Fruit fly (Drosophila melanogaster) whole organism, adult: Measurements from ENCODE around the gene gw.
A peak's percentile ranks its signal among the peaks of the same experiment; 100 is the strongest.

Experiments used
- CG11617 ChIP-seq: fragments of 200-800 bp; sonication (Bioruptor generic); optimal IDR thresholded peaks from 2 replicates; lab custom pipeline; 2017; ENCODE audit warnings: mild to moderate bottlenecking, missing biosample characterization, missing genetic modification reagents, missing genetic modification characterization
- CG12768 ChIP-seq: fragments of 200-800 bp; sonication (Bioruptor generic); optimal IDR thresholded peaks from 2 replicates; lab custom pipeline; 2017; ENCODE audit warnings: missing biosample characterization, missing genetic modification characterization, mild to moderate bottlenecking, moderate library complexity, missing genetic modification reagents
- CG14711 ChIP-seq: fragments of 200-800 bp; sonication (Bioruptor generic); optimal IDR thresholded peaks from 2 replicates; lab custom pipeline; 2018; ENCODE audit warnings: missing biosample characterization, mild to moderate bottlenecking, missing genetic modification characterization, moderate library complexity
- CG1620 ChIP-seq: fragments of 200-800 bp; sonication (Bioruptor generic); optimal IDR thresholded peaks from 2 replicates; lab custom pipeline; 2016; ENCODE audit warnings: missing biosample characterization, missing genetic modification characterization
- CG33017 ChIP-seq: fragments of 200-800 bp; sonication (Bioruptor generic); optimal IDR thresholded peaks from 2 replicates; lab custom pipeline; 2018; ENCODE audit warnings: missing biosample characterization, mild to moderate bottlenecking, missing genetic modification characterization, moderate library complexity
- CG5204 ChIP-seq: fragments of 200-800 bp; sonication (Bioruptor generic); optimal IDR thresholded peaks from 2 replicates; lab custom pipeline; 2016; ENCODE audit warnings: missing biosample characterization, missing genetic modification characterization
- CG7045 ChIP-seq: fragments of 200-800 bp; sonication (Bioruptor generic); optimal IDR thresholded peaks from 2 replicates; lab custom pipeline; 2017; ENCODE audit warnings: missing biosample characterization, mild to moderate bottlenecking, missing genetic modification characterization
- CG7101 ChIP-seq: fragments of 200-800 bp; sonication (Bioruptor generic); optimal IDR thresholded peaks from 2 replicates; lab custom pipeline; 2018; ENCODE audit warnings: missing biosample characterization, mild to moderate bottlenecking, missing genetic modification characterization, moderate library complexity
- Clk ChIP-seq: fragments of 200-800 bp; sonication (Bioruptor generic); optimal IDR thresholded peaks from 2 replicates; lab custom pipeline; 2017; ENCODE audit warnings: missing biosample characterization, missing genetic modification characterization
- Crg-1 ChIP-seq: fragments of 200-800 bp; sonication (Bioruptor generic); optimal IDR thresholded peaks from 2 replicates; lab custom pipeline; 2016; ENCODE audit warnings: missing biosample characterization, missing genetic modification characterization
- Hr96 ChIP-seq: fragments of 200-800 bp; sonication (Bioruptor generic); optimal IDR thresholded peaks from 2 replicates; lab custom pipeline; 2016; ENCODE audit warnings: missing biosample characterization, missing genetic modification characterization
- Mnt ChIP-seq: fragments of 200-800 bp; sonication (Bioruptor generic); optimal IDR thresholded peaks from 2 replicates; lab custom pipeline; 2016; ENCODE audit warnings: missing biosample characterization, mild to moderate bottlenecking, missing genetic modification characterization
- bab1 ChIP-seq: fragments of 200-800 bp; sonication (Bioruptor generic); optimal IDR thresholded peaks from 3 replicates; lab custom pipeline; 2019; ENCODE audit warnings: missing biosample characterization, mild to moderate bottlenecking, missing genetic modification characterization, moderate library complexity
- cic ChIP-seq: fragments of 200-800 bp; sonication (Bioruptor generic); optimal IDR thresholded peaks from 2 replicates; lab custom pipeline; 2017; ENCODE audit warnings: missing biosample characterization, mild to moderate bottlenecking, missing genetic modification characterization, moderate library complexity
- cnc ChIP-seq, 2 experiments: fragments of >200 bp; optimal IDR thresholded peaks; 2 replicates each; lab custom pipeline; 2017
- kay ChIP-seq: fragments of 200-800 bp; sonication (Bioruptor generic); peaks from one replicate; lab custom pipeline; 2016; ENCODE audit warnings: missing biosample characterization, missing genetic modification characterization, borderline replicate concordance
- ovo ChIP-seq: fragments of 200-800 bp; sonication (Bioruptor generic); optimal IDR thresholded peaks from 2 replicates; lab custom pipeline; 2016; ENCODE audit warnings: missing biosample characterization, missing genetic modification characterization
- pad ChIP-seq: fragments of 200-800 bp; sonication (Bioruptor generic); optimal IDR thresholded peaks from 3 replicates; lab custom pipeline; 2017; ENCODE audit warnings: missing biosample characterization, missing genetic modification characterization, mild to moderate bottlenecking, moderate library complexity, missing genetic modification reagents
- tj ChIP-seq: fragments of 200-800 bp; sonication (Bioruptor generic); optimal IDR thresholded peaks from 3 replicates; lab custom pipeline; 2017; ENCODE audit warnings: missing biosample characterization, mild to moderate bottlenecking, missing genetic modification characterization, moderate library complexity
- toe ChIP-seq: fragments of 200-800 bp; sonication (Bioruptor generic); optimal IDR thresholded peaks from 2 replicates; lab custom pipeline; 2016; ENCODE audit warnings: missing biosample characterization, missing genetic modification characterization

Gene gw

DNA sequence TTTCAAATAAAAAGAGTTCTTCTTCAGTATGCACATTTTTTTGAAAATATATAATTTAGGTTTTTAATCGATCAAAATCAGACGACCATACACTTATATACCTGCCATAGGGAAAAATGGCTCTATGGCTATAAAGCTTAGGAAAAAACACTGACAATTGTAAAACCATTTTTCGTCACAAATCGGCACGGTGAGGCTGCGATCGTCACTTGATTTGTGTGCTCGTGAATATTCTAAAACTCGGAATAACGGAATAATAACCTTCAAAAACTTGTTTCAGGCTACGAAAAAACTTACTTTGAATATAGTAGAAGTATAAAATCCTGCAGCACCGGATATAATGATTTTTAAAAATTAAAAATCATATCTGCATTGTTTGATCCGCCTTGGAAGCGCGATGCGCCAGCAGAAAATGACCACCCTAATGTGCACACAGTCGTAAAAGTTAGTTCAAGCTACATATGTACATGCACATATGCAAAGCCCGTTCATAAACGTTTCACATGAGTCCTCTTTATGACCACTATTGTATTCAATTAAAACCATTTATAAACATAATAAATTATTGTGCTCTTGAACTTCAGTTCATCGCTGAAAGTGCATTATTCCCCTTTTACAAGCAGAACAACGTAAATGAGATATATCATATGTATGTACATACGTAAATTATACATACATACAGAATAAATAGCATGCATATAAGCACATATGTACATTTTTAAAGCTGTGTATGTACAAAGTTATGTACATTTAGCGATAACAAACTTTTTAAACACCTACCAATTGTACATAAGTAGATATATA is 34.7 kb upstream of the gw start:
- no peak for TF ChIP-seq ovo (GFP tag; lab: Kevin White, UChicago)
- TF ChIP-seq Clk, result no peak
- no peak for TF ChIP-seq tj (GFP tag; lab: Kevin White, UChicago)
- no peak for TF ChIP-seq CG7045 (GFP tag; lab: Kevin White, UChicago)
- peak; percentile 18 for TF ChIP-seq Crg-1 (GFP tag; lab: Kevin White, UChicago)
- TF ChIP-seq toe, result no peak
- TF ChIP-seq cic (GFP tag; lab: Kevin White, UChicago), result peak; percentile 18
- TF ChIP-seq kay (GFP tag; lab: Kevin White, UChicago), result peak; percentile 99
- TF ChIP-seq cnc (optimal IDR thresholded peaks at IDR 0.05; lab: Kevin White, UChicago), result no peak
- peak; percentile 8 for TF ChIP-seq CG12768 (GFP tag; lab: Kevin White, UChicago)
- TF ChIP-seq CG1620 (GFP tag; lab: Kevin White, UChicago), result no peak
- no peak for TF ChIP-seq pad (GFP tag; lab: Kevin White, UChicago)
- TF ChIP-seq CG11617 (GFP tag; lab: Kevin White, UChicago), result no peak
- no peak for TF ChIP-seq Hr96 (GFP tag; lab: Kevin White, UChicago)
- TF ChIP-seq bab1 (GFP tag; lab: Kevin White, UChicago), result peak; percentile 67
- TF ChIP-seq Mnt (GFP tag; lab: Kevin White, UChicago), result peak; percentile 37
- peak; percentile 37 for TF ChIP-seq CG14711 (tag; lab: Kevin White, UChicago)
- no peak for TF ChIP-seq CG33017 (tag; lab: Kevin White, UChicago)
- TF ChIP-seq CG5204 (GFP tag; lab: Kevin White, UChicago), result peak; percentile 49
- no peak for TF ChIP-seq CG7101

DNA sequence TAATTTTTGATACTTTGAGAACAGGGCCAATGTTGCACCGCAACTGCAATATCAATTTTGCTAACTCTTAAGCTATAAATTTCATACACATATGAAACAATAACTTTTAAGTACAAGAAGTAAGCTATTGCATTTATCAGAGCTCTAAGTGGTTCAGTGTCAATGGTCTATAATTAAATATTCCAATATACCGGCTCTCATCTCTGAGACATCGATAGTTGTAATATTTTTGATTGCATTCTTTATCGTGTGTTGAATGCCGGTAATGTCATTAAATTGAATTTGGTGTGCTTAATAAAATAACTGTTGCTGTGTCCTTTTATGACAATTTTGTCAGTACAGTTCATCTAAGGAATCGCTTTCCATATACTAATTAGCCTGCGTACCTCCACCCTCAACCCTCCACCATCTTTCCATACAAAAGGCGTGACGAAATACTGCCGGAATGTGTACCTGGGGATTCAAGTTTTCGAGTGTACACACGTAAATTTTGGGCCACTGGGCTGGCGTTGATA is 10.6 kb upstream of the gw start, which contains the start of gene CG11360:
Gene CG11360 (plus strand): TSS at position 238 of the 515 bp plus-strand sequence.
- no peak for TF ChIP-seq ovo (GFP tag; lab: Kevin White, UChicago)
- no peak for TF ChIP-seq Crg-1 (GFP tag; lab: Kevin White, UChicago)
- no peak for TF ChIP-seq pad (GFP tag; lab: Kevin White, UChicago)
- no peak for TF ChIP-seq CG7045 (GFP tag; lab: Kevin White, UChicago)
- TF ChIP-seq CG5204 (GFP tag; lab: Kevin White, UChicago), result no peak
- TF ChIP-seq bab1 (GFP tag; lab: Kevin White, UChicago), result no peak
- peak; percentile 33 for TF ChIP-seq CG7101
- TF ChIP-seq CG33017 (tag; lab: Kevin White, UChicago), result no peak

- TF ChIP-seq kay (GFP tag; lab: Kevin White, UChicago) (peak; percentile 63), tj (GFP tag; lab: Kevin White, UChicago) (no peak)
These were observed 3.9 kb upstream of the gw start for dm6 chr4:664277-664676.

DNA sequence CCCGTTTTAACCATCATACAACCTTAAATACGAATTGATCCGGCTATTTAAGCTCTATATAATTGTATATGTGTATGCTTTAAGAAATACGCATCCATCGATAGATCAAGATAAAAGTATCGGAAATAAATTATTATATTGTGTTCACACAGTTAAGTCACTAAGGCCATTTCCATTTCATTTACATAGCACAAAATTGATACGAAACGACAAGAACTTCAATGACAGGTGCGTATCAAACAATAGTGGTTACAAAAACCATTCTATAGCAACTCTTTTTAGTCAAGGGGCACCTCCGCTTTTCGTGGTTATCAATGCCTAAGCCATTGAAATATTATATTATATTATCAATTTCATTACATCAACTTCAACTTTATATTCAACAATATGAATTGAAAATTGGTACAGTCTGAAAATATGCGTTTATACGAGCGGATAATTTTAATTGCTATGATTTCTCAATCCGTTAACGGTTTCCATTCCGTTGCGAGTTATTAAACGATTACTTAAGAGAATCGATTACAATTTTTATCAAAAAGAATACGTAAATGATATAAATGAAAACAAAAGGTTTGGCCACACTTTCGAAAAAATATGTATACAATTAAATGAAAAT is 2.8 kb upstream of the gw start, which contains the start of the genes CG46466 and Slip1:
Gene CG46466 (minus strand): TSS at position 70 of the 616 bp plus-strand sequence.
Gene Slip1 (plus strand): TSS at position 567 of the 616 bp plus-strand sequence.
- peak; percentile 16 for TF ChIP-seq CG11617 (GFP tag; lab: Kevin White, UChicago)
- no peak for TF ChIP-seq Clk
- no peak for TF ChIP-seq ovo (GFP tag; lab: Kevin White, UChicago)
- no peak for TF ChIP-seq cic (GFP tag; lab: Kevin White, UChicago)
- TF ChIP-seq Crg-1 (GFP tag; lab: Kevin White, UChicago), result no peak
- TF ChIP-seq pad (GFP tag; lab: Kevin White, UChicago), result no peak
- no peak for TF ChIP-seq CG7101
- no peak for TF ChIP-seq bab1 (GFP tag; lab: Kevin White, UChicago)
- TF ChIP-seq CG12768 (GFP tag; lab: Kevin White, UChicago), result peak; percentile 16
- TF ChIP-seq CG5204 (GFP tag; lab: Kevin White, UChicago), result peak; percentile 44
- TF ChIP-seq cnc (optimal IDR thresholded peaks at IDR 0.05; lab: Kevin White, UChicago), result no peak
- TF ChIP-seq CG14711 (tag; lab: Kevin White, UChicago), result no peak
- no peak for TF ChIP-seq CG33017 (tag; lab: Kevin White, UChicago)
- TF ChIP-seq toe, result no peak
- peak; percentile 39 for TF ChIP-seq CG1620 (GFP tag; lab: Kevin White, UChicago)
- no peak for TF ChIP-seq Hr96 (GFP tag; lab: Kevin White, UChicago)
- no peak for TF ChIP-seq CG7045 (GFP tag; lab: Kevin White, UChicago)
- no peak for TF ChIP-seq Mnt (GFP tag; lab: Kevin White, UChicago)
- TF ChIP-seq kay (GFP tag; lab: Kevin White, UChicago), result no peak
- no peak for TF ChIP-seq tj (GFP tag; lab: Kevin White, UChicago)

DNA sequence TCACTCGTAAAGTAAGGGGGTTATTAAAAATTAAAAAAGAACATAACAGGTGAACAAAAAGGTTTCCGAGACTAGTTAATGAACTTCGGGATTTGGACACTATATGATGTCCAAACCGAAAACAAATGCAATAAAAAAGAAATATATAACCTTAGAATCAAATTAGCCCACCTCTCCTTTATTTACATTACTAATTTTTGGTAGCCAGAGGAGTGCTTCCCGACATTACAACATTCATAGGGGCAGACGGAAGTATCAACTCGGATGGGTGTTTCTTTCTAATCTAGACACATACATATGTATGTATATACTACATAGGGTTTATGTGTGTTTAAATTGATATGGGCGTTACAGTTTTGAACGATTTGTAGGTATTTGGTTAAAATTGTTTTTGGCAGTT is 1.7 kb upstream of the gw start:
- TF ChIP-seq CG7045 (GFP tag; lab: Kevin White, UChicago), result no peak
- TF ChIP-seq kay (GFP tag; lab: Kevin White, UChicago), result peak; percentile 55
- TF ChIP-seq CG1620 (GFP tag; lab: Kevin White, UChicago), result no peak
- TF ChIP-seq cic (GFP tag; lab: Kevin White, UChicago), result no peak
- TF ChIP-seq ovo (GFP tag; lab: Kevin White, UChicago), result no peak
- no peak for TF ChIP-seq CG5204 (GFP tag; lab: Kevin White, UChicago)
- TF ChIP-seq toe, result no peak
- no peak for TF ChIP-seq Mnt (GFP tag; lab: Kevin White, UChicago)
- no peak for TF ChIP-seq CG12768 (GFP tag; lab: Kevin White, UChicago)
